Fruit fly (Drosophila melanogaster): ENCODE data around the gene CG33124.

CG33124 gene

dm6 chr2L:2209002-2209401 lies at the start of gene CG33124:
CG33124 (minus strand) TSS chr2L:2209102.
- TF ChIP-seq pan (optimal IDR thresholded peaks at IDR 0.05) (no peak), Dll (optimal IDR thresholded peaks at IDR 0.05) (no peak), CG8478 (optimal IDR thresholded peaks at IDR 0.05) (no peak), usp (GFP tag; optimal IDR thresholded peaks at IDR 0.05) (no peak), EcR (GFP tag; optimal IDR thresholded peaks at IDR 0.05) (no peak), psq (optimal IDR thresholded peaks at IDR 0.05) (no peak)

- no peak for TF ChIP-seq CG8478 (optimal IDR thresholded peaks at IDR 0.05)
- TF ChIP-seq pan (optimal IDR thresholded peaks at IDR 0.05), result no peak
- no peak for TF ChIP-seq EcR (GFP tag; optimal IDR thresholded peaks at IDR 0.05)
- TF ChIP-seq usp (GFP tag; optimal IDR thresholded peaks at IDR 0.05), result no peak
- no peak for TF ChIP-seq psq (optimal IDR thresholded peaks at IDR 0.05)
- TF ChIP-seq Dll (optimal IDR thresholded peaks at IDR 0.05), result no peak
Observed at dm6 chr2L:2254950-2255349, 46.0 kb upstream of the CG33124 start, which contains the start of gene Send1. Send1 (minus strand) TSS chr2L:2255050.

- no peak for TF ChIP-seq Dll (optimal IDR thresholded peaks at IDR 0.05)
- no peak for TF ChIP-seq EcR (GFP tag; optimal IDR thresholded peaks at IDR 0.05)
- TF ChIP-seq CG8478 (optimal IDR thresholded peaks at IDR 0.05), result no peak
- TF ChIP-seq psq (optimal IDR thresholded peaks at IDR 0.05), result no peak
- no peak for TF ChIP-seq usp (GFP tag; optimal IDR thresholded peaks at IDR 0.05)
- no peak for TF ChIP-seq pan (optimal IDR thresholded peaks at IDR 0.05)
Observed at dm6 chr2L:2252745-2253144, 43.8 kb upstream of the CG33124 start, which contains the start of gene CG17234. CG17234 (plus strand) TSS chr2L:2253045.

dm6 chr2L:2252241-2252640 lies 43.3 kb upstream of the CG33124 start, which contains the start of gene CG17239:
CG17239 (minus strand) TSS chr2L:2252341.
- TF ChIP-seq Dll (optimal IDR thresholded peaks at IDR 0.05), result no peak
- TF ChIP-seq CG8478 (optimal IDR thresholded peaks at IDR 0.05), result no peak
- no peak for TF ChIP-seq pan (optimal IDR thresholded peaks at IDR 0.05)
- no peak for TF ChIP-seq EcR (GFP tag; optimal IDR thresholded peaks at IDR 0.05)
- TF ChIP-seq psq (optimal IDR thresholded peaks at IDR 0.05), result no peak
- TF ChIP-seq usp (GFP tag; optimal IDR thresholded peaks at IDR 0.05), result no peak

- TF ChIP-seq EcR (GFP tag; optimal IDR thresholded peaks at IDR 0.05) (no peak), pan (optimal IDR thresholded peaks at IDR 0.05) (no peak), usp (GFP tag; optimal IDR thresholded peaks at IDR 0.05) (no peak), CG8478 (optimal IDR thresholded peaks at IDR 0.05) (no peak), Dll (optimal IDR thresholded peaks at IDR 0.05) (no peak), psq (optimal IDR thresholded peaks at IDR 0.05) (no peak)
Observed at dm6 chr2L:2251175-2251574, 42.3 kb upstream of the CG33124 start, which contains the start of gene Ser12. Ser12 (minus strand) TSS chr2L:2251275.

dm6 chr2L:2249578-2249977 lies 40.7 kb upstream of the CG33124 start:
- TF ChIP-seq usp (GFP tag; optimal IDR thresholded peaks at IDR 0.05) (no peak), Dll (optimal IDR thresholded peaks at IDR 0.05) (no peak), psq (optimal IDR thresholded peaks at IDR 0.05) (no peak), CG8478 (optimal IDR thresholded peaks at IDR 0.05) (no peak), pan (optimal IDR thresholded peaks at IDR 0.05) (no peak), EcR (GFP tag; optimal IDR thresholded peaks at IDR 0.05) (no peak)

- TF ChIP-seq pan (optimal IDR thresholded peaks at IDR 0.05), result no peak
- TF ChIP-seq CG8478 (optimal IDR thresholded peaks at IDR 0.05), result no peak
- TF ChIP-seq usp (GFP tag; optimal IDR thresholded peaks at IDR 0.05), result no peak
- no peak for TF ChIP-seq Dll (optimal IDR thresholded peaks at IDR 0.05)
- TF ChIP-seq psq (optimal IDR thresholded peaks at IDR 0.05), result no peak
- TF ChIP-seq EcR (GFP tag; optimal IDR thresholded peaks at IDR 0.05), result no peak
Observed at dm6 chr2L:2242783-2243182, 33.9 kb upstream of the CG33124 start.

- TF ChIP-seq pan (optimal IDR thresholded peaks at IDR 0.05) (no peak), EcR (GFP tag; optimal IDR thresholded peaks at IDR 0.05) (peak in 1 of 2 experiments; percentile 42), Dll (optimal IDR thresholded peaks at IDR 0.05) (peak; percentile 96)
Observed at dm6 chr2L:2242139-2242538, 33.2 kb upstream of the CG33124 start, which contains the start of gene CG4267. CG4267 (plus strand) TSS chr2L:2242378.

dm6 chr2L:2240493-2240892 lies 31.6 kb upstream of the CG33124 start, which contains the start of gene Tengl1:
Tengl1 (minus strand) TSS chr2L:2240593.
- TF ChIP-seq CG8478 (optimal IDR thresholded peaks at IDR 0.05) (no peak), psq (optimal IDR thresholded peaks at IDR 0.05) (no peak), Dll (optimal IDR thresholded peaks at IDR 0.05) (no peak), pan (optimal IDR thresholded peaks at IDR 0.05) (no peak), EcR (GFP tag; optimal IDR thresholded peaks at IDR 0.05) (no peak), usp (GFP tag; optimal IDR thresholded peaks at IDR 0.05) (no peak)

dm6 chr2L:2239284-2239683 lies 30.4 kb upstream of the CG33124 start, which contains the start of gene Tengl2:
Tengl2 (minus strand) TSS chr2L:2239384.
- TF ChIP-seq pan (optimal IDR thresholded peaks at IDR 0.05), result no peak

- TF ChIP-seq CG8478 (optimal IDR thresholded peaks at IDR 0.05), result no peak
Observed at dm6 chr2L:2238151-2238550, 29.2 kb upstream of the CG33124 start, which contains the start of gene Tengl3. Tengl3 (minus strand) TSS chr2L:2238251.

dm6 chr2L:2236722-2237121 lies 27.8 kb upstream of the CG33124 start, which contains the start of gene Sec24CD:
Sec24CD (minus strand) TSS chr2L:2236844.
- TF ChIP-seq EcR (GFP tag; optimal IDR thresholded peaks at IDR 0.05), result no peak
- TF ChIP-seq usp (GFP tag; optimal IDR thresholded peaks at IDR 0.05), result no peak
- TF ChIP-seq pan (optimal IDR thresholded peaks at IDR 0.05), result no peak
- TF ChIP-seq CG8478 (optimal IDR thresholded peaks at IDR 0.05), result no peak
- TF ChIP-seq psq (optimal IDR thresholded peaks at IDR 0.05), result no peak
- no peak for TF ChIP-seq Dll (optimal IDR thresholded peaks at IDR 0.05)

dm6 chr2L:2228179-2228849 lies 19.4 kb upstream of the CG33124 start:
- TF ChIP-seq psq (optimal IDR thresholded peaks at IDR 0.05), result no peak

Measured in whole organism.